Fruit fly (Drosophila melanogaster): ENCODE results near the gene CoRest.

Gene CoRest

DNA sequence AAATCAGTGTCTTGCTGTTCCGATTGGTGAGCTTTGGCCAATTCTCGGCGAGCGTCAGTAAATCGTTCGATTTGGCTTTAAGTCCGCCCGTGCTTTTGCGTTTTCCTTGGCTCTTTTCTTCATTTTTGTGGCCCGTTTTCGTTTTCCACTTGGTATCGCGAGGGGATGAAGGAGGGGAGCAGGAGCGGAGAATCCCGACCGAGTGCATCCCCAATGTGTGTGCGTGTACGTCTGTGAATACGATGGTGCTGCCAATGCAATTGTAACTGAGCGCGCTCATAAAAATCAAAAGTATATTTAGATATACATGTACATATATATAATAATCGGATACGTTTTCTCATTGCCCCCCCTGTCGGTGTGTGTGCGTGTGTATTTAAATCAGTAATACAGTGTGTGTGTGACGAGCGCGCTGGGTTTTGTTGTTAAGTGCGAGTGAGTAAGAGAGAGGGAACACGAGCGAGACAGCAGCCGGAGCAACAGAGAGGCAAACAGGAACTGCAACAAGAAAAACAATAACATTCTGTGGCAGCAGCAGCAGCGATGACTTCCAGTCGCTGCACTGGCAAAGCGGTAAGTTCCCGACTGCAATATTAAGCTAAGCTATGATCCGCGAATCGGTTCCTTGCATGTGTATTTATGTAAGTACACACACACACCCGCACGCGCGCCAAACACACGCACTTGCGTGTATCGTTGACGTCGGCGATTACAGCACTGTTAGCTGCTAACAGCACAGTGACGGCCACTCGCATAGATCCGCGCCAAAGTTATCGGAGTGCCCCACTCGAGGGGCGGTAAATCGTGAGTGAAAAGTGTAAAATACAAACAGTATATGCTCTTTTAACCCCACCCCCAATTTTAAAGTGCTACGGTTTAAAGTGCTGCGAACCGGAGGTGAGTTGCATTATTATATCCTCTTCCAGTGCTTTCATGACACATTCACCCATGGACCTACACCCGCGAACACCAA lies 25.8 kb upstream of the CoRest start:
- TF ChIP-seq CG6276 (GFP tag; optimal IDR thresholded peaks at IDR 0.05) (peak; percentile 58), CG10669 (GFP tag; optimal IDR thresholded peaks at IDR 0.05) (peak; percentile 59), Sox14 (GFP tag; optimal IDR thresholded peaks at IDR 0.05) (peak; percentile 66), Ets21C (GFP tag; optimal IDR thresholded peaks at IDR 0.05) (peak; percentile 3), esn (GFP tag; optimal IDR thresholded peaks at IDR 0.05) (peak; percentile 61), Hr39 (GFP tag; optimal IDR thresholded peaks at IDR 0.05) (peak; percentile 68), Eip78C (GFP tag) (peak; percentile 90), acj6 (GFP tag; optimal IDR thresholded peaks at IDR 0.05) (peak; percentile 64), lz (GFP tag; optimal IDR thresholded peaks at IDR 0.05) (peak; percentile 65), achi (GFP tag; optimal IDR thresholded peaks at IDR 0.05) (peak; percentile 53), CG3032 (tag; optimal IDR thresholded peaks at IDR 0.05) (peak; percentile 57), CG16779 (tag; optimal IDR thresholded peaks at IDR 0.05) (peak; percentile 12), CG34406 (GFP tag; optimal IDR thresholded peaks at IDR 0.05) (peak; percentile 26), CG6792 (GFP tag; optimal IDR thresholded peaks at IDR 0.05) (peak; percentile 62), cyc (GFP tag; optimal IDR thresholded peaks at IDR 0.05) (peak; percentile 63), CG6854 (GFP tag; optimal IDR thresholded peaks at IDR 0.05) (no peak), vri (GFP tag; optimal IDR thresholded peaks at IDR 0.05) (no peak), eg (GFP tag; IDR thresholded peaks at IDR 0.05) (peak; percentile 84), Eip75B (GFP tag; optimal IDR thresholded peaks at IDR 0.05) (peak; percentile 62), CG3919 (GFP tag; optimal IDR thresholded peaks at IDR 0.05) (peak; percentile 61), Hr38 (GFP tag; optimal IDR thresholded peaks at IDR 0.05) (no peak), fd85E (GFP tag; optimal IDR thresholded peaks at IDR 0.05) (peak; percentile 19), fkh (GFP tag; optimal IDR thresholded peaks at IDR 0.05) (peak; percentile 60), Lpt (GFP tag; optimal IDR thresholded peaks at IDR 0.05) (peak; percentile 36), dac (GFP tag; optimal IDR thresholded peaks at IDR 0.05) (peak; percentile 66), CG6163 (GFP tag; IDR thresholded peaks at IDR 0.05) (peak; percentile 61), Sox15 (GFP tag; optimal IDR thresholded peaks at IDR 0.05) (peak; percentile 50), Sox102F (GFP tag; optimal IDR thresholded peaks at IDR 0.05) (peak; percentile 64), CG1621 (tag; optimal IDR thresholded peaks at IDR 0.05) (peak; percentile 64), CG31627 (GFP tag; optimal IDR thresholded peaks at IDR 0.05) (peak; percentile 69), CG6808 (GFP tag; optimal IDR thresholded peaks at IDR 0.05) (peak; percentile 57), CG32006 (GFP tag; optimal IDR thresholded peaks at IDR 0.05) (peak; percentile 84), Smox (GFP tag; optimal IDR thresholded peaks at IDR 0.05) (peak; percentile 60), net (GFP tag; optimal IDR thresholded peaks at IDR 0.05) (peak; percentile 58), topi (GFP tag; optimal IDR thresholded peaks at IDR 0.05) (peak; percentile 69), CG10631 (GFP tag; optimal IDR thresholded peaks at IDR 0.05) (peak; percentile 69), Eip93F (GFP tag; optimal IDR thresholded peaks at IDR 0.05) (no peak), CG7368 (GFP tag; optimal IDR thresholded peaks at IDR 0.05) (peak; percentile 55), CG11294 (GFP tag; IDR thresholded peaks at IDR 0.05) (peak; percentile 47; the same call in 1 of the 2 replicates), CG8632 (GFP tag; optimal IDR thresholded peaks at IDR 0.05) (peak; percentile 56), OdsH (GFP tag; optimal IDR thresholded peaks at IDR 0.05) (peak; percentile 63), svp (GFP tag) (peak; percentile 82), salr (GFP tag; optimal IDR thresholded peaks at IDR 0.05) (peak in 1 of 2 experiments; percentile 59), ss (GFP tag; optimal IDR thresholded peaks at IDR 0.05) (peak; percentile 9 to 48), CG11902 (GFP tag; optimal IDR thresholded peaks at IDR 0.05) (peak; percentile 43), CG8119 (GFP tag; IDR thresholded peaks at IDR 0.05) (peak; percentile 77), fd59A (GFP tag; optimal IDR thresholded peaks at IDR 0.05) (peak; percentile 45), Ets96B (tag; optimal IDR thresholded peaks at IDR 0.05) (peak; percentile 56), CG9139 (GFP tag; optimal IDR thresholded peaks at IDR 0.05) (no peak), Met (GFP tag; optimal IDR thresholded peaks at IDR 0.05) (peak; percentile 73)

Measured in whole organism, prepupa.